Fruit fly (Drosophila melanogaster) whole organism, wandering third instar larva: Measurements from ENCODE around the gene opm.

Experiments
- Abd-B ChIP-seq: fragments of >200 bp; optimal IDR thresholded peaks from 2 replicates; lab custom pipeline; 2017; ENCODE audit warnings: missing biosample characterization, missing genetic modification characterization
- CG32264 ChIP-seq: fragments of 200-800 bp; sonication (Bioruptor generic); optimal IDR thresholded peaks from 2 replicates; lab custom pipeline; 2016; ENCODE audit warnings: missing biosample characterization, missing genetic modification characterization
- CG9705 ChIP-seq: fragments of 200-800 bp; sonication (Bioruptor generic); optimal IDR thresholded peaks from 2 replicates; lab custom pipeline; 2018; ENCODE audit warnings: missing biosample characterization, mild to moderate bottlenecking, missing genetic modification characterization
- CrebA ChIP-seq: fragments of 200-800 bp; sonication (Bioruptor generic); optimal IDR thresholded peaks from 2 replicates; lab custom pipeline; 2016; ENCODE audit warnings: missing biosample characterization, mild to moderate bottlenecking, missing genetic modification characterization, borderline replicate concordance
- Dfd ChIP-seq: fragments of >200 bp; optimal IDR thresholded peaks from 2 replicates; lab custom pipeline; 2017; ENCODE audit warnings: missing biosample characterization, missing genetic modification characterization
- Dif ChIP-seq: fragments of 200-275, 200-300 bp; sonication (Bioruptor generic); optimal IDR thresholded peaks from 2 replicates; lab custom pipeline; 2018; ENCODE audit warnings: missing biosample characterization, missing genetic modification characterization; ENCODE audit not compliant: partially characterized antibody
- GATAd ChIP-seq: sonication (Bioruptor generic); optimal IDR thresholded peaks from 2 replicates; lab custom pipeline; 2016; ENCODE audit warnings: missing biosample characterization, missing genetic modification characterization
- HLH106 ChIP-seq: fragments of 200-800 bp; optimal IDR thresholded peaks from 3 replicates; lab custom pipeline; 2019; ENCODE audit warnings: missing biosample characterization, mild to moderate bottlenecking, missing genetic modification characterization, moderate library complexity
- Hnf4 ChIP-seq: fragments of 200-800 bp; sonication (Bioruptor generic); optimal IDR thresholded peaks from 2 replicates; lab custom pipeline; 2016; ENCODE audit warnings: missing biosample characterization, mild to moderate bottlenecking, missing genetic modification characterization
- Hr78 ChIP-seq: fragments of >200 bp; optimal IDR thresholded peaks from 2 replicates; lab custom pipeline; 2017; ENCODE audit warnings: missing biosample characterization, missing genetic modification characterization
- Hr83 ChIP-seq: fragments of 200-300 bp; sonication (Bioruptor generic); optimal IDR thresholded peaks from 2 replicates; lab custom pipeline; 2016; ENCODE audit warnings: missing biosample characterization, mild to moderate bottlenecking, missing genetic modification characterization, moderate library complexity; ENCODE audit not compliant: poor library complexity, severe bottlenecking
- Jra ChIP-seq: sonication (Bioruptor generic); optimal IDR thresholded peaks from 2 replicates; lab custom pipeline; 2016; ENCODE audit warnings: missing biosample characterization, missing genetic modification characterization
- Mio ChIP-seq: sonication (Bioruptor generic); optimal IDR thresholded peaks from 2 replicates; lab custom pipeline; 2016; ENCODE audit warnings: missing biosample characterization, missing genetic modification characterization
- Myc ChIP-seq: fragments of >200 bp; optimal IDR thresholded peaks from 2 replicates; lab custom pipeline; 2017
- N ChIP-seq: fragments of >200 bp; optimal IDR thresholded peaks from 2 replicates; lab custom pipeline; 2018; ENCODE audit warnings: missing biosample characterization, missing external identifiers, missing genetic modification characterization
- OdsH ChIP-seq: fragments of 200-800 bp; sonication (Bioruptor generic); optimal IDR thresholded peaks from 2 replicates; lab custom pipeline; 2016; ENCODE audit warnings: missing biosample characterization, mild to moderate bottlenecking, missing genetic modification characterization
- Rel ChIP-seq, 2 experiments: fragments of 200-800 bp; sonication (Bioruptor generic) in 1 of 2; optimal IDR thresholded peaks; 2 replicates in 1 of 2; 3 replicates in 1 of 2; lab custom pipeline; 2016 to 2019; ENCODE audit warnings: mild to moderate bottlenecking in 2 of 2, missing biosample characterization in 2 of 2, missing genetic modification characterization in 2 of 2, moderate library complexity in 1 of 2
- Sp1 ChIP-seq: fragments of 200-800 bp; sonication (Bioruptor generic); optimal IDR thresholded peaks from 3 replicates; lab custom pipeline; 2019; ENCODE audit warnings: missing biosample characterization, mild to moderate bottlenecking, missing genetic modification characterization, moderate library complexity
- Vsx2 ChIP-seq: fragments of 200-300, 225-300 bp; sonication (Bioruptor generic); optimal IDR thresholded peaks from 2 replicates; lab custom pipeline; 2018; ENCODE audit warnings: missing biosample characterization, missing genetic modification characterization; ENCODE audit not compliant: partially characterized antibody
- br ChIP-seq: fragments of 200-800 bp; sonication (Bioruptor generic); optimal IDR thresholded peaks from 2 replicates; lab custom pipeline; 2016; ENCODE audit warnings: missing biosample characterization, missing genetic modification characterization
- brk ChIP-seq: fragments of 200-800 bp; sonication (Bioruptor generic); optimal IDR thresholded peaks from 2 replicates; lab custom pipeline; 2016; ENCODE audit warnings: missing biosample characterization, mild to moderate bottlenecking, missing genetic modification characterization
- dl ChIP-seq, 2 experiments: fragments of 175-275, 200-275 bp in 1 of 2; fragments of 200-275 bp in 1 of 2; sonication (Bioruptor generic); optimal IDR thresholded peaks; lab custom pipeline; 2018; ENCODE audit warnings: mild to moderate bottlenecking in 2 of 2, missing biosample characterization in 2 of 2, missing genetic modification characterization in 2 of 2, moderate library complexity in 2 of 2; ENCODE audit not compliant: partially characterized antibody in 2 of 2, insufficient read depth in 1 of 2
- dmrt93B ChIP-seq: fragments of 200-800 bp; sonication (Bioruptor generic); optimal IDR thresholded peaks from 2 replicates; lab custom pipeline; 2018; ENCODE audit warnings: missing biosample characterization, mild to moderate bottlenecking, missing genetic modification characterization
- dsf ChIP-seq: sonication (Bioruptor generic); optimal IDR thresholded peaks from 2 replicates; lab custom pipeline; 2016; ENCODE audit warnings: missing biosample characterization, missing genetic modification characterization, borderline replicate concordance
- ey ChIP-seq: fragments of 200-800 bp; sonication (Bioruptor generic); optimal IDR thresholded peaks from 2 replicates; lab custom pipeline; 2016; ENCODE audit warnings: missing biosample characterization, missing genetic modification characterization
- foxo ChIP-seq, 2 experiments: fragments of 200-800 bp; sonication (Bioruptor generic); optimal IDR thresholded peaks; 2 replicates in 1 of 2; 3 replicates in 1 of 2; lab custom pipeline; 2016 to 2017; ENCODE audit warnings: missing biosample characterization in 2 of 2, missing genetic modification characterization in 2 of 2
- fru ChIP-seq: fragments of 200-800 bp; sonication (Bioruptor generic); optimal IDR thresholded peaks from 3 replicates; lab custom pipeline; 2016; ENCODE audit warnings: missing biosample characterization, mild to moderate bottlenecking, missing genetic modification characterization
- h ChIP-seq: fragments of 200-800 bp; sonication (Bioruptor generic); optimal IDR thresholded peaks from 3 replicates; lab custom pipeline; 2016; ENCODE audit warnings: missing biosample characterization, mild to moderate bottlenecking, missing genetic modification characterization
- jim ChIP-seq: fragments of 175-275, 200-325 bp; sonication (Bioruptor generic); optimal IDR thresholded peaks from 2 replicates; lab custom pipeline; 2016; ENCODE audit warnings: missing biosample characterization, mild to moderate bottlenecking, missing genetic modification characterization
- lola ChIP-seq: fragments of >200 bp; optimal IDR thresholded peaks from 2 replicates; lab custom pipeline; 2017; ENCODE audit warnings: missing biosample characterization, missing genetic modification characterization
- pan ChIP-seq: fragments of >200 bp; optimal IDR thresholded peaks from 2 replicates; lab custom pipeline; 2017
- psq ChIP-seq: fragments of 200-800 bp; sonication (Bioruptor generic); optimal IDR thresholded peaks from 3 replicates; lab custom pipeline; 2017; ENCODE audit warnings: missing biosample characterization, mild to moderate bottlenecking, missing genetic modification characterization, moderate library complexity
- rgr ChIP-seq: fragments of 200-800 bp; sonication (Bioruptor generic); optimal IDR thresholded peaks from 3 replicates; lab custom pipeline; 2016; ENCODE audit warnings: missing biosample characterization, mild to moderate bottlenecking, missing genetic modification characterization
- sage ChIP-seq: fragments of 200-800 bp; sonication (Bioruptor generic); optimal IDR thresholded peaks from 2 replicates; lab custom pipeline; 2016; ENCODE audit warnings: missing biosample characterization, mild to moderate bottlenecking, missing genetic modification characterization
- sv ChIP-seq: fragments of 200-800 bp; sonication (Bioruptor generic); optimal IDR thresholded peaks from 3 replicates; lab custom pipeline; 2016; ENCODE audit warnings: missing biosample characterization, missing genetic modification characterization
- tai ChIP-seq: sonication (Bioruptor generic); optimal IDR thresholded peaks from 2 replicates; lab custom pipeline; 2016; ENCODE audit warnings: missing biosample characterization, missing genetic modification characterization
- usp ChIP-seq: fragments of >200 bp; optimal IDR thresholded peaks from 2 replicates; lab custom pipeline; 2017; ENCODE audit warnings: missing biosample characterization, missing genetic modification characterization
- woc ChIP-seq: sonication (Bioruptor generic); optimal IDR thresholded peaks from 2 replicates; lab custom pipeline; 2016; ENCODE audit warnings: missing biosample characterization, mild to moderate bottlenecking, missing genetic modification characterization

Gene opm

dm6 chrX:15080780-15081402 lies 14.7 kb upstream of the opm start, which contains the start of gene CG33177:
Gene CG33177 (plus strand): TSS chrX:15081367.
- peak; percentile 20 for TF ChIP-seq CG9705 (GFP tag; lab: Kevin White, UChicago)
- no peak for TF ChIP-seq CrebA (GFP tag; lab: Kevin White, UChicago)
- TF ChIP-seq jim = no peak
- TF ChIP-seq GATAd (GFP tag; lab: Kevin White, UChicago) = no peak
- TF ChIP-seq pan (lab: Kevin White, UChicago) = no peak
- TF ChIP-seq Dfd (GFP tag; lab: Kevin White, UChicago) = no peak
- no peak for TF ChIP-seq Hr78
- peak; percentile 36 for TF ChIP-seq Hnf4
- TF ChIP-seq br (GFP tag; lab: Kevin White, UChicago) = no peak
- no peak for TF ChIP-seq Jra (GFP tag; lab: Kevin White, UChicago)
- no peak for TF ChIP-seq dsf
- TF ChIP-seq HLH106 (tag; lab: Kevin White, UChicago) = peak; percentile 16
- TF ChIP-seq Mio (GFP tag; lab: Kevin White, UChicago) = no peak
- TF ChIP-seq OdsH (GFP tag; lab: Kevin White, UChicago) = no peak
- peak; percentile 3 for TF ChIP-seq rgr (GFP tag; lab: Kevin White, UChicago)
- TF ChIP-seq sage = no peak
- no peak for TF ChIP-seq lola (GFP tag; lab: Kevin White, UChicago)
- peak in 1 of 2 experiments; percentile 38 for TF ChIP-seq foxo (GFP tag; optimal IDR thresholded peaks at IDR 0.05; lab: Kevin White, UChicago)
- TF ChIP-seq Abd-B (GFP tag; lab: Kevin White, UChicago) = no peak
- no peak for TF ChIP-seq brk (GFP tag; lab: Kevin White, UChicago)
- peak; percentile 7 for TF ChIP-seq h
- TF ChIP-seq CG32264 = no peak
- TF ChIP-seq tai (GFP tag; lab: Kevin White, UChicago) = peak; percentile 35
- TF ChIP-seq sv = no peak
- no peak for TF ChIP-seq usp
- no peak for TF ChIP-seq psq (GFP tag; lab: Kevin White, UChicago)
- no peak for TF ChIP-seq Dif (GFP tag; lab: Kevin White, UChicago)
- TF ChIP-seq dl (GFP tag; optimal IDR thresholded peaks at IDR 0.05; lab: Kevin White, UChicago; ENCODE audit: insufficient read depth in 1 of 2, partially characterized antibody in 2 of 2) = no peak
- no peak for TF ChIP-seq Hr83 (GFP tag; lab: Kevin White, UChicago)
- TF ChIP-seq N (GFP tag; lab: Kevin White, UChicago) = no peak
- no peak for TF ChIP-seq dmrt93B (GFP tag; lab: Kevin White, UChicago)
- no peak for TF ChIP-seq Sp1 (GFP tag; lab: Kevin White, UChicago)
- no peak for TF ChIP-seq woc (GFP tag; lab: Kevin White, UChicago)
- no peak for TF ChIP-seq ey (GFP tag; lab: Kevin White, UChicago)
- no peak for TF ChIP-seq Vsx2 (GFP tag; lab: Kevin White, UChicago)
- TF ChIP-seq Rel (GFP tag; optimal IDR thresholded peaks at IDR 0.05; lab: Kevin White, UChicago) = no peak
- TF ChIP-seq Rel (tag; optimal IDR thresholded peaks at IDR 0.05; lab: Kevin White, UChicago) = no peak
- no peak for TF ChIP-seq Myc (lab: Kevin White, UChicago)
- TF ChIP-seq fru (GFP tag; lab: Kevin White, UChicago) = peak; percentile 39

dm6 chrX:15079945-15080344 lies 13.7 kb upstream of the opm start:
- no peak for TF ChIP-seq sv
- peak; percentile 45 for TF ChIP-seq Hnf4
